Worm (Caenorhabditis elegans): Measurements from ENCODE around the gene F16B4.4.

- TF ChIP-seq ama-1 (optimal IDR thresholded peaks at IDR 0.05) (no peak), flt-1 (GFP tag; IDR thresholded peaks at IDR 0.05) (no peak), tbx-37 (GFP tag; conservative IDR thresholded peaks at IDR 0.05) (no peak), hnd-1 (tag; optimal IDR thresholded peaks at IDR 0.05) (no peak), aly-1 (tag; optimal IDR thresholded peaks at IDR 0.05) (no peak), scrt-1 (GFP tag; IDR thresholded peaks at IDR 0.05) (no peak), ceh-36 (tag; optimal IDR thresholded peaks at IDR 0.05) (no peak), pes-1 (GFP tag; IDR thresholded peaks at IDR 0.05) (no peak), hmbx-1 (tag; optimal IDR thresholded peaks at IDR 0.05) (no peak)
These were observed 35.5 kb downstream of the F16B4.4 start, which contains the start of gene nhr-238 for ce11 chrV:1629329-1629728.

Data from whole organism, early embryonic.